Fruit fly (Drosophila melanogaster): Measurements from ENCODE around the gene Grip163.

dm6 chr3L:12021903-12022302 is 24.0 kb upstream of the Grip163 start:
- TF ChIP-seq svp (GFP tag): no peak
- no peak for TF ChIP-seq Lpt (GFP tag; optimal IDR thresholded peaks at IDR 0.05)
- no peak for TF ChIP-seq CG9139 (GFP tag; optimal IDR thresholded peaks at IDR 0.05)
- no peak for TF ChIP-seq acj6 (GFP tag; optimal IDR thresholded peaks at IDR 0.05)
- no peak for TF ChIP-seq CG11762 (GFP tag; optimal IDR thresholded peaks at IDR 0.05; ENCODE audit: insufficient read depth)
- no peak for TF ChIP-seq Sox14 (GFP tag; optimal IDR thresholded peaks at IDR 0.05)
- TF ChIP-seq Sox102F (GFP tag; optimal IDR thresholded peaks at IDR 0.05): no peak
- no peak for TF ChIP-seq CG6792 (GFP tag; optimal IDR thresholded peaks at IDR 0.05)
- TF ChIP-seq fd85E (GFP tag; optimal IDR thresholded peaks at IDR 0.05): no peak
